6 worm cellular contexts compared by ENCODE assay signal in genomic region chrII:13321235-13321634, ce11.
A peak's percentile ranks its signal among the peaks of the same experiment; 100 is the strongest.
TF ChIP-seq lines count a peak whose summit lies in the region.

No protein-coding gene starts in this region.

TF ChIP-seq in whole organism, L1 larva, 84 proteins besides CTCF, POLR2A, EP300 and RAD21:
- TF ChIP-seq grh-1 (GFP tag; IDR thresholded peaks at IDR 0.05; lab: Robert Waterston, UW): 0 out of 2 replicates have a peak, but pooled peaks have one; percentile 6
- no peak for TF ChIP-seq efl-3 (GFP tag; optimal IDR thresholded peaks at IDR 0.05; lab: Kevin White, UChicago)
- no peak for TF ChIP-seq nhr-28 (tag; optimal IDR thresholded peaks at IDR 0.05; lab: Kevin White, UChicago)
- no peak for TF ChIP-seq xbp-1 (tag; optimal IDR thresholded peaks at IDR 0.05; lab: Kevin White, UChicago)

TF ChIP-seq in whole organism, L3 larva, 47 proteins besides CTCF, POLR2A, EP300 and RAD21:
- TF ChIP-seq nfya-1 (tag; optimal IDR thresholded peaks at IDR 0.05; lab: Kevin White, UChicago; ENCODE audit: insufficient read depth) (peak; percentile 98), aly-2 (tag; optimal IDR thresholded peaks at IDR 0.05; lab: Kevin White, UChicago) (no peak), elt-2 (tag; optimal IDR thresholded peaks at IDR 0.05; lab: Kevin White, UChicago) (no peak), fkh-2 (tag; optimal IDR thresholded peaks at IDR 0.05; lab: Kevin White, UChicago) (no peak), nhr-67 (tag; optimal IDR thresholded peaks at IDR 0.05; lab: Kevin White, UChicago) (no peak), elt-3 (tag; optimal IDR thresholded peaks at IDR 0.05; lab: Kevin White, UChicago) (no peak), sea-2 (GFP tag; optimal IDR thresholded peaks at IDR 0.05; lab: Kevin White, UChicago) (no peak), zag-1 (tag; optimal IDR thresholded peaks at IDR 0.05; lab: Kevin White, UChicago) (no peak)
TF ChIP-seq in whole organism, L3 larva: peak in this region for 1.

TF ChIP-seq in whole organism, L4 larva, 104 proteins besides CTCF, POLR2A, EP300 and RAD21:
- TF ChIP-seq ceh-62 (tag; optimal IDR thresholded peaks at IDR 0.05; lab: Kevin White, UChicago) (no peak), aha-1 (tag; lab: Kevin White, UChicago) (peak; percentile 34)

TF ChIP-seq in whole organism, early embryonic, 17 proteins besides CTCF, POLR2A, EP300 and RAD21:
- TF ChIP-seq aly-1 (tag; optimal IDR thresholded peaks at IDR 0.05; lab: Kevin White, UChicago) (no peak), ama-1 (optimal IDR thresholded peaks at IDR 0.05; lab: Kevin White, UChicago) (peak; percentile 78)

TF ChIP-seq in whole organism, late embryonic, 69 proteins besides CTCF, POLR2A, EP300 and RAD21:
- TF ChIP-seq ceh-2 (tag; optimal IDR thresholded peaks at IDR 0.05; lab: Kevin White, UChicago): no peak
- no peak for TF ChIP-seq tbx-2 (tag; optimal IDR thresholded peaks at IDR 0.05; lab: Kevin White, UChicago)
- no peak for TF ChIP-seq hlh-6 (tag; optimal IDR thresholded peaks at IDR 0.05; lab: Kevin White, UChicago)
- TF ChIP-seq ceh-14 (tag; optimal IDR thresholded peaks at IDR 0.05; lab: Kevin White, UChicago): no peak
- TF ChIP-seq ama-1 (optimal IDR thresholded peaks at IDR 0.05; lab: Kevin White, UChicago): no peak
- no peak for TF ChIP-seq gmeb-2 (tag; optimal IDR thresholded peaks at IDR 0.05; lab: Kevin White, UChicago)
- TF ChIP-seq nfya-1 (tag; optimal IDR thresholded peaks at IDR 0.05; lab: Kevin White, UChicago): peak; percentile 98

TF ChIP-seq in whole organism, young adult, 124 proteins besides CTCF, POLR2A, EP300 and RAD21:
- TF ChIP-seq nfyb-1 (GFP tag; IDR thresholded peaks at IDR 0.05; lab: Robert Waterston, UW) (peak; percentile 58; the same call in 1 of the 2 replicates), bed-2 (GFP tag; IDR thresholded peaks at IDR 0.05; lab: Robert Waterston, UW) (no peak), egl-44 (GFP tag; IDR thresholded peaks at IDR 0.05; lab: Robert Waterston, UW) (no peak), hrde-1 (tag; optimal IDR thresholded peaks at IDR 0.05; lab: Kevin White, UChicago; ENCODE audit: borderline replicate concordance) (no peak), pbrm-1 (GFP tag; IDR thresholded peaks at IDR 0.05; lab: Robert Waterston, UW) (0 out of 2 replicates have a peak, but pooled peaks have one; percentile 42), cebp-1 (GFP tag; IDR thresholded peaks at IDR 0.05; lab: Robert Waterston, UW) (no peak), cebp-1 (tag; optimal IDR thresholded peaks at IDR 0.05; lab: Kevin White, UChicago) (no peak), egl-18 (GFP tag; IDR thresholded peaks at IDR 0.05; lab: Robert Waterston, UW) (no peak), hmg-20 (GFP tag; IDR thresholded peaks at IDR 0.05; lab: Robert Waterston, UW) (no peak), unc-62 (GFP tag; optimal IDR thresholded peaks at IDR 0.05; lab: Kevin White, UChicago) (no peak), ztf-3 (GFP tag; optimal IDR thresholded peaks at IDR 0.05; lab: Kevin White, UChicago) (no peak), K11D2.4 (GFP tag; IDR thresholded peaks at IDR 0.05; lab: Robert Waterston, UW) (no peak), rec-8 (tag; optimal IDR thresholded peaks at IDR 0.05; lab: Kevin White, UChicago) (no peak), snpc-4 (GFP tag; optimal IDR thresholded peaks at IDR 0.05; lab: Kevin White, UChicago) (no peak), snpc-4 (tag; optimal IDR thresholded peaks at IDR 0.05; lab: Kevin White, UChicago) (no peak), lin-26 (GFP tag; IDR thresholded peaks at IDR 0.05; lab: Robert Waterston, UW) (no peak), somi-1 (GFP tag; optimal IDR thresholded peaks at IDR 0.05; lab: Kevin White, UChicago) (no peak), attf-3 (GFP tag; conservative IDR thresholded peaks at IDR 0.05; lab: Robert Waterston, UW) (no peak), nhr-80 (tag; optimal IDR thresholded peaks at IDR 0.05; lab: Kevin White, UChicago) (no peak)
